Worm (Caenorhabditis elegans) whole organism, midembryonic: ENCODE results near the gene Y17G9B.11.

Source experiments
- cog-1 ChIP-seq: sonication (generic microtip); optimal IDR thresholded peaks from 2 replicates; lab custom pipeline; 2016; ENCODE audit warnings: missing genetic modification characterization, missing compliant biosample characterization
- flt-1 ChIP-seq: fragments of 200-800 bp; sonication (Bioruptor generic); IDR thresholded peaks from 2 replicates; pipeline ENCODE4 v1.3.6; 2022; ENCODE audit warnings: missing genetic modification characterization, missing compliant biosample characterization
- klf-2 ChIP-seq: fragments of 200-800 bp; sonication (Bioruptor generic); conservative IDR thresholded peaks from 2 replicates; pipeline ENCODE4 v1.3.6; 2022; ENCODE audit warnings: missing genetic modification reagents, missing genetic modification characterization, missing compliant biosample characterization
- med-1 ChIP-seq: sonication (generic microtip); optimal IDR thresholded peaks from 2 replicates; lab custom pipeline; 2017; ENCODE audit warnings: missing genetic modification characterization, mild to moderate bottlenecking, missing compliant biosample characterization, antibody characterized with exemption, missing genetic modification reagents; ENCODE audit not compliant: insufficient read depth
- ref-1 ChIP-seq: fragments of 200-800 bp; sonication (Bioruptor generic); conservative IDR thresholded peaks from 2 replicates; pipeline ENCODE4 v1.3.6; 2022; ENCODE audit warnings: missing genetic modification reagents, missing genetic modification characterization, missing compliant biosample characterization
- tab-1 ChIP-seq: fragments of 200-800 bp; sonication (Bioruptor generic); IDR thresholded peaks from 2 replicates; pipeline ENCODE4 v1.3.6; 2022; ENCODE audit warnings: missing genetic modification characterization, missing compliant biosample characterization
- ztf-23 ChIP-seq: fragments of 200-800 bp; sonication (Bioruptor generic); IDR thresholded peaks from 2 replicates; pipeline ENCODE4 v1.3.6; 2022; ENCODE audit warnings: missing genetic modification reagents, missing genetic modification characterization, missing compliant biosample characterization
- ztf-29 ChIP-seq: fragments of 200-800 bp; sonication (Bioruptor generic); IDR thresholded peaks from 2 replicates; pipeline ENCODE4 v1.3.6; 2022; ENCODE audit warnings: missing genetic modification reagents, missing genetic modification characterization, missing compliant biosample characterization

- no peak for TF ChIP-seq klf-2 (GFP tag; lab: Robert Waterston, UW)
- no peak for TF ChIP-seq ztf-23 (GFP tag; lab: Robert Waterston, UW)
- TF ChIP-seq med-1 (GFP tag; lab: Kevin White, UChicago): no peak
- TF ChIP-seq flt-1 (GFP tag; lab: Robert Waterston, UW): no peak
- no peak for TF ChIP-seq ztf-29 (GFP tag; lab: Robert Waterston, UW)
- TF ChIP-seq ref-1: no peak
- no peak for TF ChIP-seq tab-1
- no peak for TF ChIP-seq cog-1 (tag; lab: Kevin White, UChicago)
Measured at ce11 chrIV:4724562-4724961, 31.8 kb upstream of the Y17G9B.11 start, which contains the start of gene K08F11.1.
